Fruit fly (Drosophila melanogaster) whole organism: Measurements from ENCODE around the gene CG5103.

Experiments used
- CG8478 ChIP-seq: fragments of >200 bp; optimal IDR thresholded peaks from 2 replicates; lab custom pipeline; 2018; ENCODE audit warnings: inconsistent platforms
- Dll ChIP-seq: fragments of >200 bp; optimal IDR thresholded peaks from 2 replicates; lab custom pipeline; 2017
- EcR ChIP-seq, 2 experiments: fragments of >200 bp; optimal IDR thresholded peaks; 2 replicates each; lab custom pipeline; 2017; ENCODE audit warnings: missing biosample characterization in 2 of 2, missing genetic modification characterization in 2 of 2, missing genetic modification reagents in 2 of 2
- pan ChIP-seq: fragments of >200 bp; optimal IDR thresholded peaks from 2 replicates; lab custom pipeline; 2017
- psq ChIP-seq: fragments of >200 bp; optimal IDR thresholded peaks from 2 replicates; lab custom pipeline; 2017
- usp ChIP-seq: fragments of >200 bp; optimal IDR thresholded peaks from 2 replicates; lab custom pipeline; 2017; ENCODE audit warnings: missing biosample characterization, missing genetic modification characterization, mixed read lengths

Gene CG5103

DNA sequence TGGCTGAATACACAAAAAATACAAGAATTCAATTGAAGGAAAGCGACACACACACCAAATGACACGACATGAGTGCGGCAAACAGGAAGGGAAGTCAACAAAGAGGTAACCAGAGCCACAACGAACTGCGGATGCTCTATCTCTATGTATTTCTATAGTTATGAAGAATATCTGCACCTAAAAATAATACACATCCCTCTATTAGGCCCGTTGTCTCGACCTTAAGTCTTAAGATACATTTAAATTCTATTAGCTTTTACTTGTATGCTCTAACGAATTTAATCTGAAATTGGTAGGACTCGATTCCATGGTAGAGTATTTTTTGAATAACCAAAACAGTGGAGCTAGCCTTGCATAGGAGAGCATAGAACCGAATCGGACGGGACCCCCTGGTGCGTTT is 12.8 kb downstream of the CG5103 start:
- TF ChIP-seq Dll (lab: Kevin White, UChicago): no peak
- no peak for TF ChIP-seq EcR (GFP tag; optimal IDR thresholded peaks at IDR 0.05; lab: Kevin White, UChicago)
- TF ChIP-seq CG8478 (lab: Kevin White, UChicago): no peak
- no peak for TF ChIP-seq usp (GFP tag; lab: Kevin White, UChicago)
- TF ChIP-seq pan (lab: Kevin White, UChicago): no peak
- no peak for TF ChIP-seq psq (lab: Kevin White, UChicago)

- TF ChIP-seq pan (lab: Kevin White, UChicago) (no peak), psq (lab: Kevin White, UChicago) (no peak), EcR (GFP tag; optimal IDR thresholded peaks at IDR 0.05; lab: Kevin White, UChicago) (no peak), usp (GFP tag; lab: Kevin White, UChicago) (no peak), CG8478 (lab: Kevin White, UChicago) (no peak), Dll (lab: Kevin White, UChicago) (no peak)
Observed at dm6 chr3L:18276602-18277001, 17.5 kb downstream of the CG5103 start.

- no peak for TF ChIP-seq EcR (GFP tag; optimal IDR thresholded peaks at IDR 0.05; lab: Kevin White, UChicago)
- no peak for TF ChIP-seq CG8478 (lab: Kevin White, UChicago)
- no peak for TF ChIP-seq Dll (lab: Kevin White, UChicago)
- TF ChIP-seq usp (GFP tag; lab: Kevin White, UChicago): no peak
- TF ChIP-seq pan (lab: Kevin White, UChicago): peak; percentile 62
- no peak for TF ChIP-seq psq (lab: Kevin White, UChicago)
Observed at dm6 chr3L:18275888-18276287, 18.2 kb downstream of the CG5103 start.

- TF ChIP-seq CG8478 (lab: Kevin White, UChicago): no peak
- no peak for TF ChIP-seq EcR (GFP tag; optimal IDR thresholded peaks at IDR 0.05; lab: Kevin White, UChicago)
- no peak for TF ChIP-seq Dll (lab: Kevin White, UChicago)
- TF ChIP-seq psq (lab: Kevin White, UChicago): no peak
- TF ChIP-seq usp (GFP tag; lab: Kevin White, UChicago): no peak
- no peak for TF ChIP-seq pan (lab: Kevin White, UChicago)
Observed at dm6 chr3L:18274188-18274587, 19.9 kb downstream of the CG5103 start.

DNA sequence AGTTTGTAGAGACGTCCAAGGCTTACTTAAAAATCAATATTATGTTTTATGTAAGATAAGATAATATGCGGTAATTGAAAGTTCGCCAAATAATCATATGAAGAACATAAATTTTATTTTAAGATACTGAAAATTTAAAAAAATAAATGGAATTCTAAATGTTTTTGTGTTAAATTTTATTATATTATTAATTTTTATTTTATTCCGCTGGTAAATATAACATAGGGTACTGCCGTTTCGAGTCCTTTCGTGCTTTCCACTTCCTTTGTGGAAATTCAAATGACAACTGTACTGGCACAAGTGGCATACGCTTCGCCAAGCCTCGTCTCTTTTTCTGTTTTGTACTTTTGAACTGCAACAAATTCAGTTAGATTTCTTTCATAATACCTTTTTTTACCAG is 20.9 kb downstream of the CG5103 start:
- TF ChIP-seq Dll (lab: Kevin White, UChicago) (no peak), CG8478 (lab: Kevin White, UChicago) (no peak), usp (GFP tag; lab: Kevin White, UChicago) (no peak), EcR (GFP tag; optimal IDR thresholded peaks at IDR 0.05; lab: Kevin White, UChicago) (no peak), psq (lab: Kevin White, UChicago) (no peak)

dm6 chr3L:18272321-18273054 is 21.6 kb downstream of the CG5103 start:
- TF ChIP-seq usp (GFP tag; lab: Kevin White, UChicago): no peak
- no peak for TF ChIP-seq EcR (GFP tag; optimal IDR thresholded peaks at IDR 0.05; lab: Kevin White, UChicago)
- no peak for TF ChIP-seq Dll (lab: Kevin White, UChicago)
- no peak for TF ChIP-seq CG8478 (lab: Kevin White, UChicago)
- TF ChIP-seq psq (lab: Kevin White, UChicago): no peak
- no peak for TF ChIP-seq pan (lab: Kevin White, UChicago)

- TF ChIP-seq EcR (GFP tag; optimal IDR thresholded peaks at IDR 0.05; lab: Kevin White, UChicago) (no peak), CG8478 (lab: Kevin White, UChicago) (no peak), Dll (lab: Kevin White, UChicago) (no peak), psq (lab: Kevin White, UChicago) (no peak), pan (lab: Kevin White, UChicago) (no peak), usp (GFP tag; lab: Kevin White, UChicago) (no peak)
Observed at dm6 chr3L:18270895-18271294, 23.2 kb downstream of the CG5103 start.

dm6 chr3L:18268070-18268626 is 25.9 kb downstream of the CG5103 start:
- TF ChIP-seq usp (GFP tag; lab: Kevin White, UChicago) (no peak), psq (lab: Kevin White, UChicago) (no peak), pan (lab: Kevin White, UChicago) (no peak), CG8478 (lab: Kevin White, UChicago) (no peak), Dll (lab: Kevin White, UChicago) (no peak), EcR (GFP tag; optimal IDR thresholded peaks at IDR 0.05; lab: Kevin White, UChicago) (no peak)

dm6 chr3L:18266462-18266861 is 27.6 kb downstream of the CG5103 start:
- TF ChIP-seq psq (lab: Kevin White, UChicago): no peak

- no peak for TF ChIP-seq pan (lab: Kevin White, UChicago)
- TF ChIP-seq CG8478 (lab: Kevin White, UChicago): no peak
- no peak for TF ChIP-seq Dll (lab: Kevin White, UChicago)
- no peak for TF ChIP-seq usp (GFP tag; lab: Kevin White, UChicago)
- TF ChIP-seq EcR (GFP tag; optimal IDR thresholded peaks at IDR 0.05; lab: Kevin White, UChicago): no peak
Observed at dm6 chr3L:18265543-18265942, 28.5 kb downstream of the CG5103 start.

DNA sequence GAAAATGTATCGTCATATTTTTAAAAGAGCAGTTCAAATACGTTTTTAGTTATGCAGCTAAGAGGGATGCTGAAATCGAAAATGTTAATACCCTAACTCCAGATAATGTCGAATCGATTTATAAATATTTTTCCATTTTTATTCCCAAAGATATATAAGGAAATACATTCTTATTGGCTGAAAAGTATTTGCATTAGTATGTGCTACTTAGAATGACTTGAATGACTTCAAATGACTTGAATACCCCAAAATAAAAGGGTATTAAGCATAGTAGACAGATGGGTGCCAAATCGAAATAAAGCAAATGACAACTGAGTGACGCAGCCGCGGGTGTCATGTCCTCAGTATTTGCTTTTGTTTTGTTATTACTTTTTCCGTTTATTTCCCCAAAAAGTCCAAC is 35.3 kb downstream of the CG5103 start:
- TF ChIP-seq pan (lab: Kevin White, UChicago) (no peak), psq (lab: Kevin White, UChicago) (no peak), CG8478 (lab: Kevin White, UChicago) (no peak), usp (GFP tag; lab: Kevin White, UChicago) (no peak), Dll (lab: Kevin White, UChicago) (no peak), EcR (GFP tag; optimal IDR thresholded peaks at IDR 0.05; lab: Kevin White, UChicago) (no peak)
